Worm (Caenorhabditis elegans) whole organism, L4 larva: ENCODE results near the gene R07B1.13.

Experiments
- R02D3.7 ChIP-seq: fragments of 150-350 bp; sonication (generic microtip); optimal IDR thresholded peaks from 3 replicates; lab custom pipeline; 2014; ENCODE audit warnings: missing biosample characterization, missing genetic modification characterization
- arid-1 ChIP-seq: fragments of 200-800 bp; sonication (Bioruptor generic); conservative IDR thresholded peaks from 2 replicates; pipeline ENCODE4 v1.3.6; 2022; ENCODE audit warnings: missing genetic modification reagents, missing genetic modification characterization, missing compliant biosample characterization
- attf-4 ChIP-seq: sonication (generic microtip); optimal IDR thresholded peaks from 3 replicates; lab custom pipeline; 2017; ENCODE audit warnings: missing biosample characterization, missing genetic modification characterization
- dmd-9 ChIP-seq: fragments of 200-800 bp; sonication (Bioruptor generic); IDR thresholded peaks from 2 replicates; pipeline ENCODE4 v1.3.6; 2022; ENCODE audit warnings: missing genetic modification reagents, missing genetic modification characterization, missing compliant biosample characterization
- dve-1 ChIP-seq: sonication (generic microtip); optimal IDR thresholded peaks from 2 replicates; lab custom pipeline; 2017; ENCODE audit warnings: antibody characterized with exemption, mild to moderate bottlenecking, missing genetic modification characterization, missing compliant biosample characterization; ENCODE audit not compliant: insufficient read depth
- gei-8 ChIP-seq: fragments of 200-800 bp; sonication (Bioruptor generic); optimal IDR thresholded peaks from 2 replicates; lab custom pipeline; 2018; ENCODE audit warnings: mild to moderate bottlenecking, missing genetic modification characterization, missing compliant biosample characterization
- lin-13 ChIP-seq: fragments of 150-350 bp; optimal IDR thresholded peaks from 2 replicates; lab custom pipeline; 2014; ENCODE audit warnings: missing biosample characterization, missing genetic modification reagents, missing genetic modification characterization
- lin-38 ChIP-seq: fragments of 200-800 bp; sonication (Bioruptor generic); IDR thresholded peaks from 2 replicates; pipeline ENCODE4 v1.3.6; 2022; ENCODE audit warnings: missing genetic modification reagents, missing genetic modification characterization, missing compliant biosample characterization
- lin-39 ChIP-seq: fragments of 150-350 bp; optimal IDR thresholded peaks from 2 replicates; lab custom pipeline; 2014; ENCODE audit warnings: missing biosample characterization, missing genetic modification reagents, missing genetic modification characterization
- madf-9 ChIP-seq: fragments of 200-800 bp; sonication (Bioruptor generic); conservative IDR thresholded peaks from 2 replicates; pipeline ENCODE4 v1.3.6; 2022; ENCODE audit warnings: missing genetic modification reagents, missing genetic modification characterization, missing compliant biosample characterization
- nhr-76 ChIP-seq: fragments of 150-350 bp; optimal IDR thresholded peaks from 2 replicates; lab custom pipeline; 2014; ENCODE audit warnings: missing biosample characterization, missing genetic modification characterization
- spr-1 ChIP-seq: sonication (generic microtip); optimal IDR thresholded peaks from 2 replicates; lab custom pipeline; 2016; ENCODE audit warnings: mild to moderate bottlenecking, missing genetic modification characterization, missing compliant biosample characterization
- tag-97 ChIP-seq: fragments of 200-800 bp; sonication (Bioruptor generic); IDR thresholded peaks from 2 replicates; pipeline ENCODE4 v1.3.6; 2022; ENCODE audit warnings: missing genetic modification characterization, missing compliant biosample characterization
- unc-130 ChIP-seq: sonication (generic microtip); optimal IDR thresholded peaks from 2 replicates; lab custom pipeline; 2016; ENCODE audit warnings: missing genetic modification reagents, missing genetic modification characterization, missing compliant biosample characterization
- zfp-2 ChIP-seq: sonication (generic microtip); optimal IDR thresholded peaks from 2 replicates; lab custom pipeline; 2016; ENCODE audit warnings: mild to moderate bottlenecking, missing genetic modification characterization, missing compliant biosample characterization

The R07B1.13 gene

DNA sequence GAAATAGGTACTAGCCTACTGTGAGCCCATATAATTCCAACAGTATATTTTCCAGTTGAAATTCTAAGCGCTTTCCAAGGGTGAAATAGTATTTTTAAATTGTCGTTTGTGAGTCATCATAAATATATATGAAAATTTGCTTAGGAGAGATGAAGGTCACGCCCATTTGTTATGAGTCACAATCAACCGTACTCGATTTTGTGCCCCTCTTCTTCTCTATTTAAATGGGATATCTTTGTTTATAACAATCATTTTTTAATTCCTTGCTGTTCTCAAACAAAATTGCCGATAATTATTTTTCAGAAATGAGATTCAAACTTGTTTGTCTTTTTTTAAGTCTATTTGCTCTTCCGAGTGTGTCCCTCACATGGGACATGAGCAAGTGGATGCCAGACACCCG is 49.4 kb downstream of the R07B1.13 start, which contains the start of gene folr-1:
TSS of gene folr-1 (plus strand) at position 301 of the 400 bp plus-strand sequence.
- TF ChIP-seq lin-39 (tag; lab: Kevin White, UChicago) (no peak), R02D3.7 (tag; lab: Kevin White, UChicago) (no peak), dmd-9 (no peak), attf-4 (tag; lab: Kevin White, UChicago) (no peak), spr-1 (tag; lab: Kevin White, UChicago) (no peak), lin-13 (GFP tag; lab: Kevin White, UChicago) (no peak), gei-8 (GFP tag; lab: Kevin White, UChicago) (no peak), arid-1 (GFP tag; lab: Robert Waterston, UW) (no peak), nhr-76 (tag; lab: Kevin White, UChicago) (no peak), dve-1 (tag; lab: Kevin White, UChicago) (no peak), zfp-2 (tag; lab: Kevin White, UChicago) (no peak), unc-130 (GFP tag; lab: Kevin White, UChicago) (no peak), lin-38 (GFP tag; lab: Robert Waterston, UW) (no peak), madf-9 (no peak), tag-97 (GFP tag; lab: Robert Waterston, UW) (no peak)
